Worm (Caenorhabditis elegans) whole organism, L2 larva: ENCODE data around the gene gakh-1.

ENCODE experiments used
- R02D3.7 ChIP-seq: fragments of 150-350 bp; optimal IDR thresholded peaks from 2 replicates; lab custom pipeline; 2014; ENCODE audit warnings: missing biosample characterization, missing genetic modification characterization
- ama-1 ChIP-seq: fragments of 150-350 bp; optimal IDR thresholded peaks from 2 replicates; lab custom pipeline; 2018; ENCODE audit warnings: inconsistent platforms
- blmp-1 ChIP-seq: sonication (generic microtip); optimal IDR thresholded peaks from 2 replicates; lab custom pipeline; 2017; ENCODE audit warnings: missing genetic modification characterization, mild to moderate bottlenecking, missing compliant biosample characterization, antibody characterized with exemption, moderate library complexity; ENCODE audit not compliant: insufficient read depth
- ceh-16 ChIP-seq: fragments of 150-350 bp; optimal IDR thresholded peaks from 2 replicates; lab custom pipeline; 2014; ENCODE audit warnings: missing biosample characterization, missing genetic modification characterization
- lin-39 ChIP-seq: fragments of 150-350 bp; optimal IDR thresholded peaks from 2 replicates; lab custom pipeline; 2014; ENCODE audit warnings: missing biosample characterization, missing genetic modification reagents, missing genetic modification characterization
- nhr-23 ChIP-seq: fragments of 150-350 bp; optimal IDR thresholded peaks from 2 replicates; lab custom pipeline; 2014; ENCODE audit warnings: missing biosample characterization, missing genetic modification reagents, missing genetic modification characterization
- nhr-237 ChIP-seq: fragments of 150-350 bp; optimal IDR thresholded peaks from 2 replicates; lab custom pipeline; 2014; ENCODE audit warnings: missing biosample characterization, missing genetic modification characterization
- nhr-25 ChIP-seq: fragments of 150-350 bp; sonication (generic microtip); optimal IDR thresholded peaks from 3 replicates; lab custom pipeline; 2014; ENCODE audit warnings: missing biosample characterization, missing genetic modification characterization
- skn-1 ChIP-seq: sonication (generic microtip); optimal IDR thresholded peaks from 2 replicates; lab custom pipeline; 2017; ENCODE audit warnings: missing biosample characterization, missing genetic modification characterization
- unc-62 ChIP-seq: fragments of 150-350 bp; optimal IDR thresholded peaks from 2 replicates; lab custom pipeline; 2014; ENCODE audit warnings: missing biosample characterization, missing genetic modification reagents, missing genetic modification characterization
- zag-1 ChIP-seq: fragments of 150-350 bp; optimal IDR thresholded peaks from 2 replicates; lab custom pipeline; 2014; ENCODE audit warnings: missing biosample characterization, missing genetic modification characterization

DNA sequence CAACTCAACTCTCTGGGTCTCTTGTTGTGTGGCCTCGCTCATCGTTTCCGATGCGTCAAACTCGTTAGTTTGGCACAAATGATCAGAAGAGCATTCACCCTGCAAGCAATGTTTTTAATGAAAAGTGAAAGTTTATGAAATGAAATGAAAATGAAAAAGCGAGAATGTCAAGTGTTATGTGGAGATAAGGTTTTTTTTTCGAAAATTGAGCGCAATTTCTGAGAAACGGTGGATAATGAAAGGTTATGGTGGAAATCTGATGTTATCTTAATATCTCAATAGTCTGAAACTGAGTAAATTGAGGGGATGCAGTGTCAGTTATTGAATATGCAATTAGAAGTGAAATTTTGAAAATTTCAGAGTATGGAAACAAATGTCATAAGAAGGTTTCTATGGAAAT lies 39.1 kb upstream of the gakh-1 start, which contains the start of gene gnrr-4:
- no peak for TF ChIP-seq blmp-1 (tag; lab: Kevin White, UChicago)
- no peak for TF ChIP-seq skn-1 (tag; lab: Kevin White, UChicago)
- no peak for TF ChIP-seq lin-39 (tag; lab: Kevin White, UChicago)
- TF ChIP-seq nhr-25 (tag; lab: Kevin White, UChicago), result no peak
- TF ChIP-seq ceh-16 (tag; lab: Kevin White, UChicago), result no peak
- no peak for TF ChIP-seq unc-62
- no peak for TF ChIP-seq nhr-23 (tag; lab: Kevin White, UChicago)
- TF ChIP-seq zag-1, result no peak
- TF ChIP-seq R02D3.7 (tag; lab: Kevin White, UChicago), result no peak
- TF ChIP-seq ama-1, result no peak
- TF ChIP-seq nhr-237 (tag; lab: Kevin White, UChicago), result no peak
